Fruit fly (Drosophila melanogaster): ENCODE measurements around the gene Act5C.

Act5C gene

DNA sequence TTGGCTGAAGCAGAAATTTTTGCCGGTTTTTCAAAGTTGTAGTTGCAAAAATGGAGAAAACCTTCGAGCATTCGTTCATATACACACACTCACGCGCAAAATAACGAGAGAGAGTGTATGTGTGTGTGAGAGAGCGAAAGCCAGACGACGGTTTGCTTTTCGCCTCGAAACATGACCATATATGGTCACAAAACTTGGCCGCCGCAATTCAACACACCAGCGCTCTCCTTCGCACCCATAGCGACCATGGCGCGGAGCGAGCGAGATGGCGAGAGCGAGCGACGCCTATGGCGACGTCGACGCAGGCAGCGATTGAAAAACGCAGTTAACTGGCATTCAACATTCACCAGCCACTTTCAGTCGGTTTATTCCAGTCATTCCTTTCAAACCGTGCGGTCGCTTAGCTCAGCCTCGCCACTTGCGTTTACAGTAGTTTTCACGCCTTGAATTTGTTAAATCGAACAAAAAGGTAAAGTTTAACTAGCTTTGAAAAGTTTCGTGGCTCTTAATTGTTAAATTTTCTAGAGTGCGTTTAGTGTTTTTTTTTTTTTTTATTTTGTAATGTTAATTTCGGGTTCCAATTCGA is 1.1 kb downstream of the Act5C start (continued):
- peak; percentile 36 for TF ChIP-seq gem (tag; optimal IDR thresholded peaks at IDR 0.05)
- TF ChIP-seq sens-2 (GFP tag; IDR thresholded peaks at IDR 0.05) = no peak
- TF ChIP-seq Mrtf (GFP tag; IDR thresholded peaks at IDR 0.05) = peak; percentile 57; the same call in 1 of the 3 replicates
- no peak for TF ChIP-seq nerfin-2 (GFP tag; IDR thresholded peaks at IDR 0.05; ENCODE audit: partially characterized antibody)
- TF ChIP-seq CG13775 (GFP tag; optimal IDR thresholded peaks at IDR 0.05) = no peak
- peak; percentile 7 for TF ChIP-seq pzg (GFP tag; optimal IDR thresholded peaks at IDR 0.05)
- TF ChIP-seq Xbp1 (GFP tag; optimal IDR thresholded peaks at IDR 0.05) = peak; percentile 10
- no peak for TF ChIP-seq peb (GFP tag; IDR thresholded peaks at IDR 0.05)
- TF ChIP-seq Med (GFP tag) = peak; percentile 77
- no peak for TF ChIP-seq Mes4 (GFP tag; optimal IDR thresholded peaks at IDR 0.05)
- TF ChIP-seq gsb-n (tag; optimal IDR thresholded peaks at IDR 0.05) = peak; percentile 47
- peak; percentile 33 for TF ChIP-seq CG10209 (GFP tag; optimal IDR thresholded peaks at IDR 0.05)
- no peak for TF ChIP-seq en (GFP tag; optimal IDR thresholded peaks at IDR 0.05)
- no peak for TF ChIP-seq CG9817 (tag; optimal IDR thresholded peaks at IDR 0.05)
- TF ChIP-seq aop (GFP tag; IDR thresholded peaks at IDR 0.05) = no peak
- no peak for TF ChIP-seq mld (GFP tag; IDR thresholded peaks at IDR 0.05; ENCODE audit: partially characterized antibody)
- TF ChIP-seq CG9797 (GFP tag; optimal IDR thresholded peaks at IDR 0.05) = no peak
- no peak for TF ChIP-seq cato (GFP tag; optimal IDR thresholded peaks at IDR 0.05; ENCODE audit: borderline replicate concordance)
- TF ChIP-seq CG4360 (GFP tag; IDR thresholded peaks at IDR 0.05) = no peak
- peak; percentile 8 for TF ChIP-seq grau (tag; optimal IDR thresholded peaks at IDR 0.05)
- no peak for TF ChIP-seq CG13123 (GFP tag; optimal IDR thresholded peaks at IDR 0.05)
- no peak for TF ChIP-seq sisA (GFP tag; IDR thresholded peaks at IDR 0.05)
- no peak for TF ChIP-seq slou (GFP tag; optimal IDR thresholded peaks at IDR 0.05)
- no peak for TF ChIP-seq CG16813 (GFP tag; IDR thresholded peaks at IDR 0.05; ENCODE audit: partially characterized antibody)
- no peak for TF ChIP-seq D (optimal IDR thresholded peaks at IDR 0.05)
- TF ChIP-seq D (GFP tag; optimal IDR thresholded peaks at IDR 0.05) = no peak
- TF ChIP-seq Max (GFP tag; optimal IDR thresholded peaks at IDR 0.05) = peak; percentile 0
- no peak for TF ChIP-seq Ssrp (tag; optimal IDR thresholded peaks at IDR 0.05)
- peak; percentile 92 for TF ChIP-seq sens (GFP tag)
- TF ChIP-seq sug (tag; optimal IDR thresholded peaks at IDR 0.05) = no peak
- TF ChIP-seq toy (GFP tag; IDR thresholded peaks at IDR 0.05) = no peak
- TF ChIP-seq her (GFP tag; optimal IDR thresholded peaks at IDR 0.05) = peak; percentile 58
- TF ChIP-seq pan (optimal IDR thresholded peaks at IDR 0.05) = no peak
- TF ChIP-seq pan (GFP tag; optimal IDR thresholded peaks at IDR 0.05 in 1 of 2, IDR thresholded peaks at IDR 0.05 in 1 of 2) = peak in 1 of 2 experiments; percentile 43
- no peak for TF ChIP-seq schlank (tag; optimal IDR thresholded peaks at IDR 0.05)
- TF ChIP-seq pros (GFP tag; optimal IDR thresholded peaks at IDR 0.05) = peak; percentile 44
- TF ChIP-seq CG6254 (GFP tag; optimal IDR thresholded peaks at IDR 0.05) = peak; percentile 13
- TF ChIP-seq CG13894 (tag; optimal IDR thresholded peaks at IDR 0.05) = peak; percentile 43
- no peak for TF ChIP-seq btn (GFP tag; optimal IDR thresholded peaks at IDR 0.05)
- peak; percentile 49 for TF ChIP-seq NC2β (GFP tag; optimal IDR thresholded peaks at IDR 0.05)
- TF ChIP-seq Chrac-16 (GFP tag; optimal IDR thresholded peaks at IDR 0.05) = no peak
- TF ChIP-seq mam (GFP tag; optimal IDR thresholded peaks at IDR 0.05) = peak; percentile 19
- no peak for TF ChIP-seq Ptx1 (GFP tag; IDR thresholded peaks at IDR 0.05)
- TF ChIP-seq CG2116 (GFP tag; optimal IDR thresholded peaks at IDR 0.05) = peak; percentile 23
- no peak for TF ChIP-seq gcm2 (GFP tag; optimal IDR thresholded peaks at IDR 0.05)
- TF ChIP-seq CG30403 (GFP tag; optimal IDR thresholded peaks at IDR 0.05) = no peak
- TF ChIP-seq Antp (GFP tag; optimal IDR thresholded peaks at IDR 0.05) = peak; percentile 25
- no peak for TF ChIP-seq sim (GFP tag; IDR thresholded peaks at IDR 0.05)
- TF ChIP-seq CG3995 (GFP tag; optimal IDR thresholded peaks at IDR 0.05) = no peak
- TF ChIP-seq CG8924 (tag; optimal IDR thresholded peaks at IDR 0.05) = peak; percentile 24
- no peak for TF ChIP-seq Hey (tag; optimal IDR thresholded peaks at IDR 0.05)
- TF ChIP-seq CG33213 (GFP tag; optimal IDR thresholded peaks at IDR 0.05) = no peak

Measured in whole organism, embryonic.